Worm (Caenorhabditis elegans) whole organism, L4/young adult: ENCODE measurements around the gene hrg-3.

ENCODE experiments used
- W03F9.2 ChIP-seq: fragments of 150-350 bp; optimal IDR thresholded peaks from 2 replicates; lab custom pipeline; 2014; ENCODE audit warnings: missing biosample characterization, missing genetic modification characterization
- him-1 ChIP-seq: sonication (generic microtip); optimal IDR thresholded peaks from 2 replicates; lab custom pipeline; 2016; ENCODE audit warnings: missing genotype, missing genetic modification reagents, missing genetic modification characterization, missing compliant biosample characterization

- no peak for TF ChIP-seq him-1 (tag; lab: Kevin White, UChicago)
- TF ChIP-seq W03F9.2: no peak
Measured at ce11 chrV:9712418-9713173, 43.7 kb upstream of the hrg-3 start.
